Worm (Caenorhabditis elegans) whole organism, L3 larva: ENCODE data around the gene ogt-1.

Experiments used
- R02D3.7 ChIP-seq: fragments of 150-350 bp; optimal IDR thresholded peaks from 2 replicates; lab custom pipeline; 2014; ENCODE audit warnings: missing biosample characterization, missing genetic modification characterization
- ama-1 ChIP-seq: fragments of 150-350 bp; optimal IDR thresholded peaks from 2 replicates; lab custom pipeline; 2018
- ceh-16 ChIP-seq: sonication (generic microtip); optimal IDR thresholded peaks from 2 replicates; lab custom pipeline; 2017; ENCODE audit warnings: missing biosample characterization, missing genetic modification characterization
- ceh-82 ChIP-seq: fragments of 150-350 bp; optimal IDR thresholded peaks from 2 replicates; lab custom pipeline; 2014; ENCODE audit warnings: missing biosample characterization, missing genetic modification characterization
- egl-27 ChIP-seq: sonication (generic microtip); optimal IDR thresholded peaks from 4 replicates; lab custom pipeline; 2017; ENCODE audit warnings: missing biosample characterization, missing genetic modification reagents, missing genetic modification characterization
- egl-5 ChIP-seq: fragments of 150-350 bp; optimal IDR thresholded peaks from 2 replicates; lab custom pipeline; 2017; ENCODE audit warnings: missing biosample characterization, missing genetic modification reagents, missing genetic modification characterization, inconsistent platforms
- elt-1 ChIP-seq: fragments of 150-350 bp; optimal IDR thresholded peaks from 2 replicates; lab custom pipeline; 2014; ENCODE audit warnings: missing biosample characterization, missing genetic modification characterization
- elt-2 ChIP-seq: sonication (generic microtip); optimal IDR thresholded peaks from 2 replicates; lab custom pipeline; 2016; ENCODE audit warnings: missing genetic modification reagents, mild to moderate bottlenecking, missing genetic modification characterization, missing compliant biosample characterization
- eor-1 ChIP-seq, 2 experiments: fragments of 150-350 bp; optimal IDR thresholded peaks; 2 replicates each; lab custom pipeline; 2014 to 2018; ENCODE audit warnings: missing biosample characterization in 2 of 2, missing genetic modification characterization in 2 of 2
- fkh-10 ChIP-seq: sonication (generic microtip); optimal IDR thresholded peaks from 2 replicates; lab custom pipeline; 2017; ENCODE audit warnings: missing biosample characterization, missing genetic modification reagents, missing genetic modification characterization
- fkh-2 ChIP-seq: fragments of 150-350 bp; optimal IDR thresholded peaks from 2 replicates; lab custom pipeline; 2014; ENCODE audit warnings: missing biosample characterization, missing genetic modification reagents, missing genetic modification characterization
- hmg-11 ChIP-seq: sonication (generic microtip); optimal IDR thresholded peaks from 2 replicates; lab custom pipeline; 2016; ENCODE audit warnings: missing genetic modification characterization, missing compliant biosample characterization
- jun-1 ChIP-seq: fragments of 150-350 bp; optimal IDR thresholded peaks from 2 replicates; lab custom pipeline; 2014; ENCODE audit warnings: missing biosample characterization, missing genetic modification reagents, missing genetic modification characterization
- lin-15B ChIP-seq: fragments of 150-350 bp; optimal IDR thresholded peaks from 2 replicates; lab custom pipeline; 2014; ENCODE audit warnings: missing biosample characterization, missing genetic modification characterization
- lin-39 ChIP-seq: fragments of 150-350 bp; optimal IDR thresholded peaks from 2 replicates; lab custom pipeline; 2018; ENCODE audit warnings: missing biosample characterization, missing genetic modification reagents, missing genetic modification characterization
- lsy-12 ChIP-seq: sonication (generic microtip); optimal IDR thresholded peaks from 2 replicates; lab custom pipeline; 2016; ENCODE audit warnings: mild to moderate bottlenecking, missing genetic modification characterization, missing compliant biosample characterization
- mdl-1 ChIP-seq: fragments of 150-350 bp; optimal IDR thresholded peaks from 2 replicates; lab custom pipeline; 2014; ENCODE audit warnings: missing biosample characterization, missing genetic modification characterization
- nfya-1 ChIP-seq: sonication (generic microtip); optimal IDR thresholded peaks from 2 replicates; lab custom pipeline; 2017; ENCODE audit warnings: missing genetic modification characterization, mild to moderate bottlenecking, missing compliant biosample characterization, antibody characterized with exemption, moderate library complexity; ENCODE audit not compliant: insufficient read depth
- nhr-23 ChIP-seq: fragments of 150-350 bp; optimal IDR thresholded peaks from 2 replicates; lab custom pipeline; 2014; ENCODE audit warnings: missing biosample characterization, missing genetic modification reagents, missing genetic modification characterization
- nhr-237 ChIP-seq: fragments of 150-350 bp; optimal IDR thresholded peaks from 2 replicates; lab custom pipeline; 2014; ENCODE audit warnings: missing biosample characterization, missing genetic modification characterization
- nhr-25 ChIP-seq: sonication (generic microtip); optimal IDR thresholded peaks from 2 replicates; lab custom pipeline; 2017; ENCODE audit warnings: missing biosample characterization, missing genetic modification characterization
- nhr-28 ChIP-seq: fragments of 150-350 bp; optimal IDR thresholded peaks from 2 replicates; lab custom pipeline; 2014; ENCODE audit warnings: missing biosample characterization, missing genetic modification characterization
- nhr-43 ChIP-seq: sonication (generic microtip); optimal IDR thresholded peaks from 2 replicates; lab custom pipeline; 2016; ENCODE audit warnings: mild to moderate bottlenecking, missing genetic modification characterization, missing compliant biosample characterization; ENCODE audit not compliant: poor library complexity, severe bottlenecking
- nhr-67 ChIP-seq: fragments of 150-350 bp; optimal IDR thresholded peaks from 2 replicates; lab custom pipeline; 2014; ENCODE audit warnings: missing biosample characterization, missing genetic modification characterization
- nhr-76 ChIP-seq: fragments of 150-350 bp; sonication (generic microtip); optimal IDR thresholded peaks from 5 replicates; lab custom pipeline; 2014; ENCODE audit warnings: missing biosample characterization, missing genetic modification characterization
- pha-4 ChIP-seq: fragments of 150-350 bp; optimal IDR thresholded peaks from 2 replicates; lab custom pipeline; 2014; ENCODE audit warnings: missing biosample characterization, missing genetic modification reagents, missing genetic modification characterization
- pqm-1 ChIP-seq: fragments of 150-350 bp; optimal IDR thresholded peaks from 2 replicates; lab custom pipeline; 2017; ENCODE audit warnings: missing biosample characterization, missing genetic modification characterization, inconsistent platforms
- sea-2 ChIP-seq: fragments of 150-350 bp; sonication (generic microtip); optimal IDR thresholded peaks from 4 replicates; lab custom pipeline; 2014; ENCODE audit warnings: missing biosample characterization, missing genetic modification reagents, missing genetic modification characterization
- skn-1 ChIP-seq: fragments of 150-350 bp; optimal IDR thresholded peaks from 2 replicates; lab custom pipeline; 2014; ENCODE audit warnings: missing biosample characterization, missing genetic modification characterization
- snpc-4 ChIP-seq: fragments of 150-350 bp; optimal IDR thresholded peaks from 2 replicates; lab custom pipeline; 2014; ENCODE audit warnings: missing biosample characterization, missing genetic modification characterization
- unc-62 ChIP-seq: fragments of 150-350 bp; sonication (generic microtip); optimal IDR thresholded peaks from 4 replicates; lab custom pipeline; 2014; ENCODE audit warnings: missing biosample characterization, missing genetic modification reagents, missing genetic modification characterization
- zag-1 ChIP-seq: fragments of 150-350 bp; optimal IDR thresholded peaks from 2 replicates; lab custom pipeline; 2014; ENCODE audit warnings: missing biosample characterization, missing genetic modification characterization
- ztf-11 ChIP-seq: fragments of 150-350 bp; optimal IDR thresholded peaks from 2 replicates; lab custom pipeline; 2014; ENCODE audit warnings: missing biosample characterization, missing genetic modification characterization
- ztf-4 ChIP-seq: fragments of 150-350 bp; optimal IDR thresholded peaks from 2 replicates; lab custom pipeline; 2014; ENCODE audit warnings: missing biosample characterization, missing genetic modification characterization

ogt-1 gene

DNA sequence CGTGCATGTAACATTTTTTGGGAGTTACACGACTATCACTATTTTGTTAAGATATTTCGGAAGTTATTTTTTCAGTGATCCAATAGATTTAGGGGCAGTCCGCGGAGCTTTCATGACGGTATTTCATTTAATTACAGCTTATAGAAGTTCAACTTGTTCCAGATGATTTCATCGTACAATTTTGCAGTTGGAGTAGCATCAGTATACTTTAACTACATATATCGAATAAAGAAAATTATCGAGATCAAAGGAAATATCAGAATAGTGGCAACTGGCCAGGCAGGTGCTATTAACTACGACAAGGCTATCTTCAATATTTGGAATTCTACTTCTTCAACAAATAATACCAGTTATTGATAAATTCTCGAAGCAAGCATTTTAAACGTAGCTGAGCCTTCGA is 24.9 kb upstream of the ogt-1 start:
- TF ChIP-seq egl-27 (tag; lab: Kevin White, UChicago) (no peak), egl-5 (tag; lab: Kevin White, UChicago) (no peak), hmg-11 (tag; lab: Kevin White, UChicago) (no peak), nhr-76 (tag; lab: Kevin White, UChicago) (no peak), ztf-11 (no peak), lin-15B (tag; lab: Kevin White, UChicago) (no peak), elt-2 (tag; lab: Kevin White, UChicago) (no peak), nhr-43 (tag; lab: Kevin White, UChicago) (no peak), ceh-16 (no peak)
- TF ChIP-seq, all 47 proteins: peak for 0

DNA sequence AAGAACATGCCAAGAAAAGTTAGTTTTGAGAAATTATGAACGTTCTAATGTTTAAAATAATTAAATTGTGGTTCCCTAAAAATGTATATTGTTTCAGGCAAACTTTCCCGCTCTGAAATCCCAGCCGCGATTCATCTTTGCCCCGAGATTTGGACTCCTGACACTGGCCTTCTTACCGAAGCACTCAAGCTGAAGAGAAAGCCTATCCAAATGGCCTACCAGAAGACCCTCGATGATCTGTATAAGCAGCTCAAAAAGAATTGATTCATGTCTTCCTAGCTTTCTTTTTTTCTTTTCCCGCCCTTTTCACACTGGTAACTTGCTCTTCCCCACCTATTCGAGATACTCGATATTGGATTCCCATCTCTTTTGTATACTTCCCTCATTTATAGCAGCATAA is 16.5 kb upstream of the ogt-1 start:
- TF ChIP-seq fkh-2 (tag; lab: Kevin White, UChicago) (no peak), mdl-1 (tag; lab: Kevin White, UChicago) (no peak), jun-1 (tag; lab: Kevin White, UChicago) (no peak), skn-1 (tag; lab: Kevin White, UChicago) (no peak), ztf-4 (tag; lab: Kevin White, UChicago) (no peak), nhr-25 (tag; lab: Kevin White, UChicago) (no peak), elt-2 (tag; lab: Kevin White, UChicago) (no peak), nhr-76 (tag; lab: Kevin White, UChicago) (no peak), fkh-10 (GFP tag; lab: Kevin White, UChicago) (no peak), nhr-28 (no peak), lin-15B (tag; lab: Kevin White, UChicago) (no peak), nhr-237 (no peak), ztf-11 (no peak), nfya-1 (tag; lab: Kevin White, UChicago) (no peak), egl-5 (tag; lab: Kevin White, UChicago) (no peak), ceh-82 (no peak)

DNA sequence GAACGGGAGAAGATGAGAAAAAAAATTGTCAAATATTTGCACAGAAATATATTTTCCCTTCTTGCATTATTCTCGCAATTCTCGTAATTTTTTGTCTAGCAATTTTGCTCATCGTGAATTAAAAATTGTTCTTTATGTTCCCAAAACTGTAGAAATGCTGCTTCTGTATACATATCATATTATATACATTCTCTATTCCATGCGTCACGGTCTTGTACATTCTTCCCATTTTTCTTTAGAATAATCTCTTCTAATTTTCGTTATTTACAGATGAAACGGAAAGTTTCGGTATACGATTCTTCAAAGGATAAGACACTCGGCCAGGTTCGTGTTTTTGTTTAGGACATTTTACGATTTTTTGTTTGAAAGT is 14.0 kb upstream of the ogt-1 start, which contains the start of gene acs-4:
acs-4 (plus strand) TSS at position 271 of the 370 bp plus-strand sequence.
- no peak for TF ChIP-seq elt-1 (tag; lab: Kevin White, UChicago)
- TF ChIP-seq nhr-23 (tag; lab: Kevin White, UChicago), result no peak
- TF ChIP-seq ceh-82, result no peak
- TF ChIP-seq mdl-1 (tag; lab: Kevin White, UChicago), result no peak
- TF ChIP-seq nfya-1 (tag; lab: Kevin White, UChicago), result no peak
- no peak for TF ChIP-seq egl-5 (tag; lab: Kevin White, UChicago)
- TF ChIP-seq nhr-43 (tag; lab: Kevin White, UChicago), result no peak
- no peak for TF ChIP-seq nhr-28
- TF ChIP-seq eor-1 (tag; optimal IDR thresholded peaks at IDR 0.05; lab: Kevin White, UChicago), result no peak
- TF ChIP-seq fkh-10 (GFP tag; lab: Kevin White, UChicago), result no peak
- no peak for TF ChIP-seq ztf-4 (tag; lab: Kevin White, UChicago)
- TF ChIP-seq R02D3.7 (tag; lab: Kevin White, UChicago), result no peak
- TF ChIP-seq jun-1 (tag; lab: Kevin White, UChicago), result no peak
- TF ChIP-seq lsy-12 (tag; lab: Kevin White, UChicago), result no peak
- TF ChIP-seq pqm-1 (tag; lab: Kevin White, UChicago), result no peak
- no peak for TF ChIP-seq zag-1
- TF ChIP-seq, all 47 proteins: peak for 0

DNA sequence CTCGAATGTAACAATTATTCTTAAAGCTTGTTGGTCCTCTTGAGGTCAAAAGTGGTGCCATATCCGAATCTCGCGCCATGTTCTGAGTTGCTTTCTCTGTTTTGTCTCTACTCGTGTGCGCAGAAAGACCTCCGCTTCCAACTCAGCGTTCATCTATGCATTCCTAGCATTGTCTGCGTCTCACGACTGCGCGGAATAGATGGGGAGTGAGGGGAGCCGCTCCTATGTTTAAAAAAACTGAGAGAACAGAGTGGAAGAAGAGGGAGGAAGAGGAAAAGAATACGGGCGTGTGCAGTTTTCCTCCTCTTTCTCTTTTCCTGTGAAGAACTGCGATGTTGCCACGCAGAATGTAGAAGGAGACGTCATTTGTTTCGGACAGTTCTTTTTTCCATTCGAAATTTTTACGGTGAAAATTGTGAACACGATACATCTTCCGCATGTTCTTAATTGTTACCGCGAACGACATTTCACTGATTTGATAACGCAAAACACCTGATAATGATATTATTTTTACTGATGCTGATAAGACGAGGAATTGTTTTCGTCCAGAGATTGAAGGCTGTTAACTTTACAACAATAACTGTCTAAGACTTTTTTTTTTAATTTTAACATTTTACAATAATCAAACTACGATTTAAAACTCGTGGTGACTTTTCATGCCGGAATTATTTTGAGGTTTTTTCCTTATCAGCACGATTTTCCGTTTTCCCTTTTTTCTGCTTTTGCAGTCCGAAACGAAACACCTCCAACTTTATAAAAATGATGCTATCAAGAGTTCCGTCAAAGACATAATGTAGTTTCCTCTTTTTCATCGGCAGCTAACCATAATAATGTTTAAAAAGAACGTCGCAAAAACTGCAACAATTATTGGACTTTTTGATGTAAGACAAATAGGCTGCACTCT is 13.3 kb upstream of the ogt-1 start:
- peak; percentile 65 for TF ChIP-seq pqm-1 (tag; lab: Kevin White, UChicago)
- TF ChIP-seq lin-39 (tag; lab: Kevin White, UChicago), result peak; percentile 68
- TF ChIP-seq ceh-82, result no peak
- peak; percentile 23 for TF ChIP-seq fkh-10 (GFP tag; lab: Kevin White, UChicago)
- peak; percentile 74 for TF ChIP-seq lin-15B (tag; lab: Kevin White, UChicago)
- TF ChIP-seq jun-1 (tag; lab: Kevin White, UChicago), result no peak
- TF ChIP-seq egl-27 (tag; lab: Kevin White, UChicago), result peak; percentile 54
- no peak for TF ChIP-seq nhr-23 (tag; lab: Kevin White, UChicago)
- no peak for TF ChIP-seq snpc-4
- TF ChIP-seq unc-62, result no peak
- TF ChIP-seq hmg-11 (tag; lab: Kevin White, UChicago), result peak; percentile 91
- no peak for TF ChIP-seq nhr-28
- TF ChIP-seq elt-2 (tag; lab: Kevin White, UChicago), result peak; percentile 91
- TF ChIP-seq sea-2 (GFP tag; lab: Kevin White, UChicago), result no peak
- no peak for TF ChIP-seq ama-1 (lab: Kevin White, UChicago)
- TF ChIP-seq nhr-67 (tag; lab: Kevin White, UChicago), result no peak
- TF ChIP-seq nfya-1 (tag; lab: Kevin White, UChicago), result peak; percentile 77
- peak; percentile 51 for TF ChIP-seq pha-4 (tag; lab: Kevin White, UChicago)
